Fruit fly (Drosophila melanogaster) whole organism, embryonic: ENCODE measurements around the gene LysRS.

ENCODE experiments used
- Atf-2 ChIP-seq: fragments of 200-800 bp; sonication (Bioruptor generic); optimal IDR thresholded peaks from 2 replicates; lab custom pipeline; 2016; ENCODE audit warnings: missing biosample characterization, missing genetic modification characterization
- Blimp-1 ChIP-seq: fragments of 200-800 bp; sonication (Bioruptor generic); optimal IDR thresholded peaks from 3 replicates; lab custom pipeline; 2018; ENCODE audit warnings: missing biosample characterization, missing genetic modification characterization, mild to moderate bottlenecking, moderate library complexity, missing genetic modification reagents
- CG1529 ChIP-seq: fragments of 200-800 bp; sonication (Bioruptor generic); optimal IDR thresholded peaks from 3 replicates; lab custom pipeline; 2018; ENCODE audit warnings: missing biosample characterization, missing genetic modification characterization
- CG15479 ChIP-seq: fragments of 200-800 bp; sonication (Bioruptor generic); optimal IDR thresholded peaks from 3 replicates; lab custom pipeline; 2019; ENCODE audit warnings: missing biosample characterization, mild to moderate bottlenecking, missing genetic modification characterization, moderate library complexity
- CG16779 ChIP-seq: fragments of 200-800 bp; sonication (Bioruptor generic); IDR thresholded peaks from 2 replicates; pipeline ENCODE4 v1.3.6; 2022; ENCODE audit warnings: missing biosample characterization, missing genetic modification characterization
- CG17361 ChIP-seq: fragments of 200-800 bp; sonication (Bioruptor generic); IDR thresholded peaks from 3 replicates; pipeline ENCODE4 v1.3.6; 2022; ENCODE audit warnings: missing biosample characterization, missing genetic modification characterization
- CG17385 ChIP-seq: fragments of 200-800 bp; sonication (Bioruptor generic); optimal IDR thresholded peaks from 3 replicates; lab custom pipeline; 2018; ENCODE audit warnings: missing biosample characterization, mild to moderate bottlenecking, missing genetic modification characterization
- CG1832 ChIP-seq: fragments of 200-800 bp; sonication (Bioruptor generic); optimal IDR thresholded peaks from 2 replicates; lab custom pipeline; 2017; ENCODE audit warnings: missing biosample characterization, mild to moderate bottlenecking, missing genetic modification characterization, inconsistent platforms
- CG2875 ChIP-seq: fragments of 200-800 bp; sonication (Bioruptor generic); optimal IDR thresholded peaks from 2 replicates; lab custom pipeline; 2017; ENCODE audit warnings: missing biosample characterization, mild to moderate bottlenecking, missing genetic modification characterization, missing genetic modification reagents
- CG4282 ChIP-seq: fragments of 200-800 bp; sonication (Bioruptor generic); optimal IDR thresholded peaks from 2 replicates; lab custom pipeline; 2016; ENCODE audit warnings: missing biosample characterization, missing genetic modification characterization
- CG4707 ChIP-seq: fragments of 200-800 bp; sonication (Bioruptor generic); optimal IDR thresholded peaks from 2 replicates; lab custom pipeline; 2018; ENCODE audit warnings: missing biosample characterization, mild to moderate bottlenecking, missing genetic modification characterization, moderate library complexity
- CG8478 ChIP-seq: fragments of >200 bp; optimal IDR thresholded peaks from 2 replicates; lab custom pipeline; 2018
- Drgx ChIP-seq: fragments of 200-800 bp; sonication (Bioruptor generic); IDR thresholded peaks from 2 replicates; pipeline ENCODE4 v1.3.6; 2022; ENCODE audit warnings: missing biosample characterization, missing genetic modification characterization
- Eip74EF ChIP-seq, 2 experiments: fragments of 200-800 bp in 1 of 2; fragments of >200 bp in 1 of 2; sonication (Bioruptor generic) in 1 of 2; optimal IDR thresholded peaks; 2 replicates each; lab custom pipeline; 2017 to 2019; ENCODE audit warnings: missing biosample characterization in 2 of 2, missing genetic modification characterization in 2 of 2, mild to moderate bottlenecking in 1 of 2, moderate library complexity in 1 of 2
- Hey ChIP-seq: fragments of 200-800 bp; sonication (Bioruptor generic); optimal IDR thresholded peaks from 3 replicates; lab custom pipeline; 2018; ENCODE audit warnings: missing biosample characterization, mild to moderate bottlenecking, missing genetic modification characterization
- Hr78 ChIP-seq, 2 experiments: fragments of 200-800 bp in 1 of 2; fragments of >200 bp in 1 of 2; sonication (Bioruptor generic) in 1 of 2; optimal IDR thresholded peaks; 2 replicates each; lab custom pipeline; 2017 to 2019; ENCODE audit warnings: missing biosample characterization in 2 of 2, missing genetic modification characterization in 2 of 2, mild to moderate bottlenecking in 1 of 2, moderate library complexity in 1 of 2
- Optix ChIP-seq: fragments of 200-800 bp; sonication (Bioruptor generic); IDR thresholded peaks from 3 replicates; pipeline ENCODE4 v1.3.6; 2022; ENCODE audit warnings: missing biosample characterization, missing genetic modification characterization
- Pdp1 ChIP-seq, 2 experiments: fragments of 200-800 bp; sonication (Bioruptor generic); optimal IDR thresholded peaks; 3 replicates each; lab custom pipeline; 2016; ENCODE audit warnings: missing biosample characterization in 2 of 2, missing genetic modification characterization in 2 of 2, mild to moderate bottlenecking in 1 of 2, moderate library complexity in 1 of 2
- Sox102F ChIP-seq: fragments of 200-800 bp; sonication (Bioruptor generic); optimal IDR thresholded peaks from 2 replicates; lab custom pipeline; 2018; ENCODE audit warnings: missing biosample characterization, mild to moderate bottlenecking, missing genetic modification characterization, moderate library complexity
- Xbp1 ChIP-seq: fragments of 200-800 bp; sonication (Bioruptor generic); optimal IDR thresholded peaks from 3 replicates; lab custom pipeline; 2016; ENCODE audit warnings: missing biosample characterization, mild to moderate bottlenecking, missing genetic modification characterization
- aop ChIP-seq: fragments of 200-800 bp; sonication (Bioruptor generic); IDR thresholded peaks from 2 replicates; pipeline ENCODE4 v1.3.6; 2022; ENCODE audit warnings: missing biosample characterization, missing genetic modification characterization
- cg ChIP-seq: fragments of 200-800 bp; sonication (Bioruptor generic); optimal IDR thresholded peaks from 3 replicates; lab custom pipeline; 2019; ENCODE audit warnings: missing biosample characterization, mild to moderate bottlenecking, missing genetic modification characterization, moderate library complexity
- chinmo ChIP-seq: fragments of 200-800 bp; sonication (Bioruptor generic); IDR thresholded peaks from 4 replicates; pipeline ENCODE4 v1.3.6; 2022; ENCODE audit warnings: missing biosample characterization, missing genetic modification characterization; ENCODE audit not compliant: partially characterized antibody
- chm ChIP-seq: fragments of 200-800 bp; sonication (Bioruptor generic); IDR thresholded peaks from 2 replicates; pipeline ENCODE4 v1.3.6; 2022; ENCODE audit warnings: missing biosample characterization, missing genetic modification characterization
- ci ChIP-seq: fragments of 200-800 bp; sonication (Bioruptor generic); IDR thresholded peaks from 3 replicates; pipeline ENCODE4 v1.3.6; 2022; ENCODE audit warnings: missing biosample characterization, missing genetic modification characterization
- dm ChIP-seq: fragments of 200-800 bp; sonication (Bioruptor generic); optimal IDR thresholded peaks from 3 replicates; lab custom pipeline; 2016; ENCODE audit warnings: missing biosample characterization, missing genetic modification characterization
- gcm ChIP-seq: fragments of 200-800 bp; sonication (Bioruptor generic); optimal IDR thresholded peaks from 2 replicates; lab custom pipeline; 2019; ENCODE audit warnings: missing biosample characterization, mild to moderate bottlenecking, missing genetic modification characterization, moderate library complexity
- kah ChIP-seq: fragments of 200-800 bp; sonication (Bioruptor generic); optimal IDR thresholded peaks from 2 replicates; lab custom pipeline; 2018; ENCODE audit warnings: missing biosample characterization, mild to moderate bottlenecking, missing genetic modification characterization
- ken ChIP-seq: fragments of 200-800 bp; sonication (Bioruptor generic); IDR thresholded peaks from 3 replicates; pipeline ENCODE4 v1.3.6; 2022; ENCODE audit warnings: missing biosample characterization, missing genetic modification characterization
- klu ChIP-seq: fragments of 200-800 bp; sonication (Bioruptor generic); IDR thresholded peaks from 2 replicates; pipeline ENCODE4 v1.3.6; 2022; ENCODE audit warnings: missing biosample characterization, missing genetic modification characterization
- lmd ChIP-seq: fragments of 200-800 bp; sonication (Bioruptor generic); IDR thresholded peaks from 2 replicates; pipeline ENCODE4 v1.3.6; 2022; ENCODE audit warnings: missing biosample characterization, missing genetic modification characterization
- mld ChIP-seq: fragments of 200-800 bp; sonication (Bioruptor generic); IDR thresholded peaks from 3 replicates; pipeline ENCODE4 v1.3.6; 2022; ENCODE audit warnings: missing biosample characterization, missing genetic modification characterization; ENCODE audit not compliant: partially characterized antibody
- nau ChIP-seq: fragments of 200-800 bp; sonication (Bioruptor generic); optimal IDR thresholded peaks from 3 replicates; lab custom pipeline; 2017; ENCODE audit warnings: missing biosample characterization, mild to moderate bottlenecking, missing genetic modification characterization, missing genetic modification reagents
- oc ChIP-seq: fragments of 200-800 bp; sonication (Bioruptor generic); optimal IDR thresholded peaks from 2 replicates; lab custom pipeline; 2018; ENCODE audit warnings: missing biosample characterization, mild to moderate bottlenecking, missing genetic modification characterization, moderate library complexity
- otp ChIP-seq: fragments of 200-800 bp; sonication (Bioruptor generic); IDR thresholded peaks from 3 replicates; pipeline ENCODE4, ENCODE4 v1.3.6; 2022; ENCODE audit warnings: missing biosample characterization, missing genetic modification characterization
- p53 ChIP-seq: fragments of 200-800 bp; sonication (Bioruptor generic); optimal IDR thresholded peaks from 2 replicates; lab custom pipeline; 2016; ENCODE audit warnings: missing biosample characterization, missing genetic modification characterization
- pnt ChIP-seq: fragments of 200-800 bp; sonication (Bioruptor generic); optimal IDR thresholded peaks from 3 replicates; lab custom pipeline; 2016; ENCODE audit warnings: missing biosample characterization, missing genetic modification characterization
- prd ChIP-seq, 3 experiments: fragments of >200 bp in 2 of 3; fragments of 200-800 bp in 1 of 3; sonication (Bioruptor generic) in 1 of 3; optimal IDR thresholded peaks in 2 of 3; IDR thresholded peaks in 1 of 3; 2 replicates in 2 of 3; 3 replicates in 1 of 3; pipeline versions ENCODE4 v1.3.6 to Lab custom; 2017 to 2022; ENCODE audit warnings: missing biosample characterization in 1 of 3, missing genetic modification characterization in 1 of 3
- row ChIP-seq: fragments of 200-800 bp; sonication (Bioruptor generic); IDR thresholded peaks from 3 replicates; pipeline ENCODE4 v1.3.6; 2022; ENCODE audit warnings: missing biosample characterization, missing genetic modification characterization
- salm ChIP-seq: fragments of 200-800 bp; sonication (Bioruptor generic); optimal IDR thresholded peaks from 2 replicates; lab custom pipeline; 2018; ENCODE audit warnings: missing biosample characterization, mild to moderate bottlenecking, missing genetic modification characterization
- sd ChIP-seq: fragments of 200-800 bp; sonication (Bioruptor generic); optimal IDR thresholded peaks from 3 replicates; lab custom pipeline; 2018; ENCODE audit warnings: missing biosample characterization, mild to moderate bottlenecking, missing genetic modification characterization, moderate library complexity
- sens ChIP-seq: fragments of 200-800 bp; sonication (Bioruptor generic); peaks from one replicate; lab custom pipeline; 2016; ENCODE audit warnings: missing biosample characterization, missing genetic modification characterization
- shn ChIP-seq: fragments of 200-800 bp; sonication (Bioruptor generic); optimal IDR thresholded peaks from 3 replicates; lab custom pipeline; 2016; ENCODE audit warnings: missing biosample characterization, missing genetic modification characterization
- sob ChIP-seq: fragments of 200-800 bp; sonication (Bioruptor generic); IDR thresholded peaks from 2 replicates; pipeline ENCODE4 v1.3.6; 2022; ENCODE audit warnings: missing biosample characterization, missing genetic modification characterization
- tll ChIP-seq, 2 experiments: fragments of 200-800 bp in 1 of 2; fragments of >200 bp in 1 of 2; sonication (Bioruptor generic) in 1 of 2; optimal IDR thresholded peaks; 2 replicates each; lab custom pipeline; 2017 to 2019; ENCODE audit warnings: missing biosample characterization in 2 of 2, missing genetic modification characterization in 2 of 2, mild to moderate bottlenecking in 1 of 2, moderate library complexity in 1 of 2
- unc-4 ChIP-seq: fragments of 200-800 bp; sonication (Bioruptor generic); IDR thresholded peaks from 2 replicates; pipeline ENCODE4 v1.3.6; 2022; ENCODE audit warnings: missing biosample characterization, missing genetic modification characterization; ENCODE audit not compliant: partially characterized antibody
- zen ChIP-seq: fragments of 200-800 bp; sonication (Bioruptor generic); optimal IDR thresholded peaks from 3 replicates; lab custom pipeline; 2018; ENCODE audit warnings: missing biosample characterization, mild to moderate bottlenecking, missing genetic modification characterization, moderate library complexity

The LysRS gene

dm6 chrX:9658095-9658838 lies 49.6 kb upstream of the LysRS start:
- TF ChIP-seq Sox102F (GFP tag; lab: Kevin White, UChicago) = peak; percentile 27
- TF ChIP-seq p53 (GFP tag; lab: Kevin White, UChicago) = peak; percentile 30
- TF ChIP-seq CG17385 (GFP tag; lab: Kevin White, UChicago) = peak; percentile 35
- TF ChIP-seq prd (optimal IDR thresholded peaks at IDR 0.05; lab: Kevin White, UChicago) = no peak
- 0 out of 3 replicates have a peak, but pooled peaks have one; percentile 14 for TF ChIP-seq prd (GFP tag; IDR thresholded peaks at IDR 0.05; lab: Robert Waterston, UW)
- TF ChIP-seq CG4707 = peak; percentile 29
- TF ChIP-seq CG1529 = peak; percentile 5
- TF ChIP-seq shn (GFP tag; lab: Kevin White, UChicago) = peak; percentile 26
- TF ChIP-seq Atf-2 = no peak
- 0 out of 3 replicates have a peak, but pooled peaks have one; percentile 24 for TF ChIP-seq Optix (GFP tag; lab: Robert Waterston, UW)
- TF ChIP-seq lmd = no peak
- TF ChIP-seq sd = peak; percentile 79
- TF ChIP-seq klu (GFP tag; lab: Robert Waterston, UW) = no peak
- TF ChIP-seq Hey (tag; lab: Kevin White, UChicago) = peak; percentile 3
- peak; percentile 30; the same call in 1 of the 2 replicates for TF ChIP-seq chm (GFP tag; lab: Robert Waterston, UW)
- peak in 1 of 2 experiments; percentile 58 for TF ChIP-seq Eip74EF (GFP tag; optimal IDR thresholded peaks at IDR 0.05; lab: Kevin White, UChicago)
- peak; percentile 96 for TF ChIP-seq cg (GFP tag; lab: Kevin White, UChicago)
- peak in 1 of 2 experiments; percentile 27 for TF ChIP-seq Hr78 (GFP tag; optimal IDR thresholded peaks at IDR 0.05; lab: Kevin White, UChicago)
- TF ChIP-seq ken = peak; percentile 5; the same call in 1 of the 3 replicates
- no peak for TF ChIP-seq CG2875 (GFP tag; lab: Kevin White, UChicago)
- no peak for TF ChIP-seq CG16779 (GFP tag; lab: Robert Waterston, UW)
- TF ChIP-seq CG8478 = peak; percentile 82
- TF ChIP-seq nau (GFP tag; lab: Kevin White, UChicago) = peak; percentile 5
- TF ChIP-seq Pdp1 (GFP tag; optimal IDR thresholded peaks at IDR 0.05; lab: Kevin White, UChicago) = peak in 1 of 2 experiments; percentile 3
- peak; percentile 1 for TF ChIP-seq salm (tag; lab: Kevin White, UChicago)
- no peak for TF ChIP-seq dm (GFP tag; lab: Kevin White, UChicago)
- TF ChIP-seq aop (GFP tag; lab: Robert Waterston, UW) = peak; percentile 47; the same call in 1 of the 2 replicates
- peak; percentile 31 for TF ChIP-seq oc (tag; lab: Kevin White, UChicago)
- TF ChIP-seq chinmo = peak; percentile 9; the same call in 1 of the 4 replicates
- no peak for TF ChIP-seq unc-4 (GFP tag; lab: Robert Waterston, UW)
- TF ChIP-seq sob (GFP tag; lab: Robert Waterston, UW) = no peak
- peak; percentile 93 for TF ChIP-seq Blimp-1 (GFP tag; lab: Kevin White, UChicago)
- peak; percentile 95 for TF ChIP-seq CG15479 (GFP tag; lab: Kevin White, UChicago)
- TF ChIP-seq sens (GFP tag; lab: Kevin White, UChicago) = peak; percentile 63
- 0 out of 3 replicates have a peak, but pooled peaks have one; percentile 24 for TF ChIP-seq otp (GFP tag; lab: Robert Waterston, UW)
- no peak for TF ChIP-seq tll (GFP tag; optimal IDR thresholded peaks at IDR 0.05; lab: Kevin White, UChicago)
- TF ChIP-seq ci = peak; percentile 30; the same call in 1 of the 3 replicates
- peak; percentile 44 for TF ChIP-seq gcm
- TF ChIP-seq zen = peak; percentile 27
- no peak for TF ChIP-seq Xbp1 (GFP tag; lab: Kevin White, UChicago)
- TF ChIP-seq row (GFP tag; lab: Robert Waterston, UW) = 0 out of 3 replicates have a peak, but pooled peaks have one; percentile 12
- TF ChIP-seq CG17361 = 0 out of 3 replicates have a peak, but pooled peaks have one; percentile 7
- peak; percentile 55 for TF ChIP-seq CG1832
- TF ChIP-seq kah (GFP tag; lab: Kevin White, UChicago) = peak; percentile 28
- TF ChIP-seq pnt = no peak
- peak; percentile 39 for TF ChIP-seq Drgx
- no peak for TF ChIP-seq CG4282 (GFP tag; lab: Kevin White, UChicago)
- TF ChIP-seq mld = 0 out of 3 replicates have a peak, but pooled peaks have one; percentile 6
